Fruit fly (Drosophila melanogaster): ENCODE results near the gene CG11594.
A peak's percentile ranks its signal among the peaks of the same experiment; 100 is the strongest.

Gene CG11594

DNA sequence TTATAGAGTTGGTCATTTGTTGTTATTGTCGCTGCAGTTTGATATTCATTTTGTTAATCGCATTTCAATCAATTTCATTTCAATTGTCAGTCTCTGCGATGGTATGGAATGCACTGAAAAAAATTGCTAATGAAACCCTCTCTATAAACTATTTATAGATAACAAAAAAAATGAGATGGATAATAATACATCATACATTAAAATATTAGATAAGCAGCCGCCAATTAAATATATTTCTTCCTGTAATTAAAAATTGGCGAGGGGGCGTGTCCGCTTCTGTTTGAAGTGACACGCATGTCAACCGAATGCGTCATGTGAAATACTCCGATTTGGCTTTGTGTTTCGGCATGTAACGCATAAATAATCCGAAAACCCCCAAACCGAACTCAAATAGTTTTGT, 18.7 kb upstream of the CG11594 start:
- no peak for TF ChIP-seq CG17801 (GFP tag; optimal IDR thresholded peaks at IDR 0.05; ENCODE audit: partially characterized antibody)

DNA sequence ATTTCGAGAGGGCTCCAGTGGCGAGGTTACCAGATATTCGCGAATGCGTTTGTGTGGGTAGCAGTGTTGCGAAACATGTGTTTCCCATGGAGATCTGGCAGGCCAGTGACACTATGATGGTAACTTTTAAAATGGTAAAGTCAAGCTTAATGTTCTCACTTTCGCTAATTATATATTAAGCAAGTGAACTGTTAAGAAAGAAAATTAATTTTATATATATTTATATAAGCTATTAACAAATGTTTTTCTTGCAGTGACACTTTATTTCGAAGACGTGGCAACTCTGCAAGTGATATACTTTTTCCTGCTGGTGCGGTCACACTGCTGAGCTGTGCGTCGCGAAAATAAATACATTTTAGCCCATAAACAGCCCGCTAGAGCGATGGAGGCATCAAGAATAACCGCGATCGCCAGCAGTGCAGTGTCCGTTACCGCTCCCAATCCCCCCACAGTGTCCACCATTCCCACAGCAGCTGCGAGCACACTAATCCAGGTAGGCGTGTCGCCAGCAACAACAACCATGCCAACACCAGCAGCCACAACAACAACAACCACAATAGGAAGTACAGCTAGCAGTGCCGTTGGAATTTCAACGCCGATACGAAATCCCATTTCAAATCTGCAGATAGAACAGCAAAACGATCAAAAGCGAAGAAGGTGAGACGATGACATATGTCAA, 14.6 kb upstream of the CG11594 start, which contains the start of the genes CG11593 and Rcd5:
Gene CG11593, minus strand, starts transcription at position 236 of the 679 bp plus-strand sequence.
Gene Rcd5, plus strand, starts transcription at position 283 of the 679 bp plus-strand sequence.
- peak; percentile 23 for TF ChIP-seq CG17801 (GFP tag; optimal IDR thresholded peaks at IDR 0.05; ENCODE audit: partially characterized antibody)

DNA sequence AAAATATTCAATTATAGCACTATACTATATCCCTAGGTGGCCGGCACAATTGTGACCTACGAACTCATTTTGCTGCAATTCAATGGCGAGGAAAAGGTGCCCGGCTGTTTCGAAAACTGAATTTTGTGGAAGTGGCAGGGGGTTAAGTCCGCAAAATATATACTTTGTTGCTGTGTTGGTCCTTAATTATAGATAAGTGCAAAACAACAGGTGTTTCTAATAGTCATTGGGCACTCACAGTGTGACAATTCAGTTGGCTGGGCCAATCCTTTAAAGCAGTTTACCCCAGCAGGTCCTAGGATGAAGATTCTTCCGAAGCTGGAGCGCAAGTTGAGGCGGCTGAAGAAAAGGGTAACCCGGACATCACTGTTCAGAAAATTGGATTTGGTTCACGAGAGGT, 9.7 kb upstream of the CG11594 start, which contains the start of gene Gr64f:
Gene Gr64f, plus strand, starts transcription at position 301 of the 400 bp plus-strand sequence.
- TF ChIP-seq CG17801 (GFP tag; optimal IDR thresholded peaks at IDR 0.05; ENCODE audit: partially characterized antibody), result no peak

DNA sequence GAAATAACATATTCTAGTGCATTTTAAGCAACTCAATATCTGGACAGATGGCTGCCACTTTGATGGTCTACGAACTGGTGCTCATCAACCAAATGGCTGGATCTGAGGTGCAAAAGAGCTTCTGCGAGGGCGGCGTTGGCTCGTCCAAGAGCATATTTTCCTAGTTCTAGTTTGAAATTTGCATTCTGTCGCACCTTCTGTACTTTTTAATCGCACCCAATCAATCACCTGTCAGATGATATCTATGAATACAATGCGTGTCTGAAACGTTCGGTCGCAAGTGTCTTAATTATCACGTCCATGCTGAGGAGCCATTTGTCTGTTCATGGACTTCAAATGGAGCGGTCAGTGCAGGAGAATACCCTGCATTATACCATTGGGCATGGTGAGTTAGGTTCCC, 6.0 kb upstream of the CG11594 start, which contains the start of the genes Gr64d and Gr64e:
Gene Gr64d, plus strand, starts transcription at position 301 of the 400 bp plus-strand sequence.
Gene Gr64e, plus strand, starts transcription at position 380 of the 400 bp plus-strand sequence.
- TF ChIP-seq CG17801 (GFP tag; optimal IDR thresholded peaks at IDR 0.05; ENCODE audit: partially characterized antibody), result no peak

DNA sequence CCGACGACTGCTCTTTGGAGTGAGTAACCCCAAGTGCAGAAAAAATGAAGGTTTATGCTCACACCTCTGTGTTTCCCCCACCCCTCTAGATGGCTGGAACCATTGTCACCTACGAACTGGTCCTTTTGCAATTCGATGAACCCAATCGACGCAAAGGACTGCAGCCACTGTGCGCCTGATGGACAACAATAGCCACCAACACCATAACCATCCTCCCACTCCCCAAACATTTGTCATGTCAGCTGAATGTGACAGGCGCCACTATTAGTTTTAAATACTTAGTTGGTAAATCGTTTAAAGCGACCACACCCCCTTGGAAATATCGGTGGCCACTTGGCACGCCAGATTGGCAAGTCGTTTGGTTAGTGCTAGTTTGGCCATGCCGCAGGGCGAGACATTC, 2.5 kb upstream of the CG11594 start, which contains the start of the genes Gr64b and Gr64c:
Gene Gr64b, plus strand, starts transcription at position 301 of the 400 bp plus-strand sequence.
Gene Gr64c, plus strand, starts transcription at position 301 of the 400 bp plus-strand sequence.
- TF ChIP-seq CG17801 (GFP tag; optimal IDR thresholded peaks at IDR 0.05; ENCODE audit: partially characterized antibody), result no peak

DNA sequence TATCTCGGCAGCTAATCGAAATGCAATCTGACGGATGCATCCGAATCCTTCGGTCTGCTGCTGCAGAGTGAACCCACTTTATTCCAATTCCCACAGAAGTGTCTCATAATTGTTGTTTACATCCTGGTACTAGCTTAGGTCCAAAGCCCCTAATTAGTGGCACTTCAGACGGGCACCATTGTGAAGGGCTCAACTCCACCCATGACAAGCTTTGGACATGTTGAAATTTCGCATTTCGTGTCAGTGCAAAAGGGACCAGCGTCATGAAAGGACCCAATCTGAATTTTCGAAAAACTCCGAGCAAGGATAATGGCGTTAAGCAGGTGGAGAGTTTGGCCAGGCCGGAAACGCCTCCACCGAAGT, 676 bp upstream of the CG11594 start, which contains the start of gene Gr64a:
Gene Gr64a, plus strand, starts transcription at position 264 of the 363 bp plus-strand sequence.
- TF ChIP-seq CG17801 (GFP tag; optimal IDR thresholded peaks at IDR 0.05; ENCODE audit: partially characterized antibody), result no peak

DNA sequence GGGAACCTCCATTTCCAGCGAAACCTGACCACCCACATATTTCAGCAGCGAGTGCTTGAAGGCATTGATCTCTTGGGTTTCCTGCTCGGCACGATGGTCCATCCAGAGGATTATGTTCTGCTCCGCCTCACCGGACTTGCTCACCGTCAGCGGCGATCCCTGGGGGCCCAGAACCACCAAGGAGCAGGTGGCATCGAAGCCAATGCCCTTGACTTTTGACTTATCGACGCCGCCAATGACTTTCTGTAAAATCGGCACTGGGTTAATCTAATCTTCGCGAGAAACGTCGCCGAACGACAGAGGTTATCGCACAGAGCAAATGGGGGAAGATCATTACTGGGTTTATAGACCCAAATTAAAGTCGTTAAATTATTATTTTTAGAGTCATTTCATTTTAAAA, 1.3 kb downstream of the CG11594 start:
- TF ChIP-seq CG17801 (GFP tag; optimal IDR thresholded peaks at IDR 0.05; ENCODE audit: partially characterized antibody), result no peak

DNA sequence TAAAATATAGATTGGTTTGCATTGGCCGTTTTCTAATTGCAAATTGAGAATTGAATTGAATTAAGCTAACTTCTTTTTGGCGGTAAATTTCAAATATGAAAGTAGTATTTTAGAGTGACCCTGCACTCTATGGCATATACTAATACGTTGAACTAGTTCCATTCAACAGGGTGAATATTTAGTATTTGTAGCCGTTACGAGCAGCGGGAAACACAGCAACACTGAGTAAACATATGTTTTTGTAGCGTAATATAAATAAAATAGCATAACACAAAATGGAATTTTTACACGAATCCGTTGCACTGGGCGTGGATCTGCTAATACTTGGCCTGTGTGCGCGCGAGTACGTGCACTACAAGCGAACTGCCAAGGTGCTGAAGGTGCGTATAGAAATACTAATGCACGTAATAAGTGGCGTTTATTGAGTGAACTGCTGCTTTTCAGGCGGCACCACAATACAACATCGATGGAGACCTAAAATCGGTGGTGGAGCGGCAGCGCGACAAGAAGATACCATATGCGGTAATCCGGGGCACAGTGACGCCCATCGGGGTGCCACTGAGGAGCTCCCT, 4.5 kb downstream of the CG11594 start, which contains the start of gene Mul1:
Gene Mul1, plus strand, starts transcription at position 198 of the 572 bp plus-strand sequence.
- TF ChIP-seq CG17801 (GFP tag; optimal IDR thresholded peaks at IDR 0.05; ENCODE audit: partially characterized antibody), result peak; percentile 50

DNA sequence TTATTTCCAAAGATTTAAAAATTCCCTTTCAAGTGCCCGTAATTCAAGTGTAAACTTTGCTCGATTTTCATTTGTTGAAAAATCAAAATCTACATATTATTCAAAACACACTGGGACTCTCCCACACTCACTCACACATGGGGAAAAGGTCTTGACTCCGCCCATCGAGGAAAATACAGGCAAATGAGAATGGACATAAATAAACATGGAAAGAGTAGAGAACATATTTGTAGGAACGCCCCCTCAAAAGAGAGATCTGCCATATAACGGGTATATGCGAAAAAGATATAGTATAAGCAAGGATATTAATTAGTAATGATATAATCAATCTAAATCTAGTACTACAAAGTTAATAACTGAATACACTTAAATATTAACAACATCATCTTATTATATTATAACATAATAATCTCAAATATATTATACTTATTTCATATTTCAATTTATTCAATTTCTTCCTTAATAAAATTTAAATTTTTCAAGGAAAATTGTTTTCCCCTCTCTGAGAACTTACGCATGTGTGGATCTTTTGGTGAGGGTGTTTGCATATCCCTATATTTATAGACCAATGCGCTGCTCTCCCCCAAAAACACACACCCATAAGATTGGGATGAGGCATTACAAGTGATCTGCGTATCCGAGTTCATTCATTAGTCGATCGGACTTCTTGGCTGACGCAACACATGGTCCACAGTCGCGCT, 7.4 kb downstream of the CG11594 start, which contains the start of gene FoxL1:
Gene FoxL1, plus strand, starts transcription at position 651 of the 701 bp plus-strand sequence.
- no peak for TF ChIP-seq CG17801 (GFP tag; optimal IDR thresholded peaks at IDR 0.05; ENCODE audit: partially characterized antibody)

DNA sequence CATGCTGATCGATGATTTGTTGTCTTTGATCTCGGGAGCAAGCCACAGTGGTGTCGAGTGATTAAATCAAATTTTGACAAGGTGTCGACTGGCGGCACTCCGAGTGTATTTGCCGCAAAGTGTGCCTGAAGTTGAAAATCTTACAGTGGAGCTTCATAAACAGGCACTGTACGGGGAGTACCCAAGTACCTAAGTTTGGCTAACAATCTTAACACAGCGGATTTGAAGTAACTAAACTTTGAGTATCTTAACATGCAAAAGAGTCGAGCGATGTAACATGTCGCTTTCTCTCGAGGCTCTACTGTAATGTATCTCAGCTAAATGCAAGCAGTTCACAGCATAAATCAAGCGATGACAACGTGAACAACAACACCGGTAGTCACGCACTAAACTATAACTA, 9.1 kb downstream of the CG11594 start:
- no peak for TF ChIP-seq CG17801 (GFP tag; optimal IDR thresholded peaks at IDR 0.05; ENCODE audit: partially characterized antibody)

DNA sequence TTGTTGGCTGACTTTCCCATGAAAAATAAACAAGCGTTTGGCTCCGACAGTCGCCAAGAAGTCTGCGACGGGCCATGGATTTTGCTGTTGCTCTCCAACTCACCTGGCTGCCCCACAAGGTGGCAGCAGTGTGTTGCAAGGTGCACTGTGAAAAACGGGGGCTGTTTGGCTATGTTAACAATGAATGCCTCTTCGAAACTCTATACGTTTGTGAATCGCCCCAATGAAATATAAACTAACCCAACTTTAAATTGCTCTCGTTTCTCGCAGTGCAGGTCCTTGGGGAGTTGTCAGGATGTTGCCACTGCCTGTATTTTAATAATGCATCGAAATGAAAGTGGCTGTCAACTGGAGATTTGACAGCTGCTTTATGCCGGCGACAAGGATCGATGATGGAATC, 11.5 kb downstream of the CG11594 start:
- no peak for TF ChIP-seq CG17801 (GFP tag; optimal IDR thresholded peaks at IDR 0.05; ENCODE audit: partially characterized antibody)

DNA sequence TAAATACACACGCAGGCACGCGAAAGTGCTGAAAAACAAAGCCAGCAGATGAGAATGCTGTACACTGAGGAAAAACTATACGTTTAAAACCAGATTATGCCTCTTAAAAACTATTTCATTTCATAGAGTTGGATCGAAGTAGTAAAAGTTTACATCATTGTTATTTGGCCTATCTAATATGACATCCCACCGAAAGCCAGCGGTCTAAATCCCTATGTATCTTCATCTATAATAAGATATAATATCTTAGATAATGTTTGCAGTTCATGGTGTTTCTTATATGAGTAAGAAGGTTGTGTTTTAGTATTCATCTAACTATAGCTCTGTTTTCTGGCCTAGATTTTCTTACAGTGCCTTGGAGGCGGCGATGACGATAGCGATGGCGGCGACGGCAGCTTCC, 15.7 kb downstream of the CG11594 start:
- no peak for TF ChIP-seq CG17801 (GFP tag; optimal IDR thresholded peaks at IDR 0.05; ENCODE audit: partially characterized antibody)

DNA sequence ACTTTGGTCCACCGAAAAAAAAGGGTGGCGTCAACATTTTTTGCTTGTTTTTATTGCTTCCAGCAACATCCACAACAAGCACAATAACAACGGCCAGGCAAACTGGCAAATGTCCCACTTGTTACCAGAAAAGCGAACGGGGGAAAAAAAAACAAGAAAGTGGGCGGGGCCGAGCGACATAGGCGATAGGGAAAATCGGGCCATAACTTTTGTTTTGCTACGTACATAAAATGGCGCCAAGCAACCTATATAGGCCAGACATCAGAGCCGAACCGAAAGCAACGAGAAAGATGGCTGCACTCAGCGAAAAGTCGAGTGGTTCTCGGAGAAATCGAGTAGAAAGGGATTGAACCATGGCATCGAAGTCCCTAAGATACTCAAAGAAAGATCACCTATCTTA, 18.6 kb downstream of the CG11594 start:
- TF ChIP-seq CG17801 (GFP tag; optimal IDR thresholded peaks at IDR 0.05; ENCODE audit: partially characterized antibody), result no peak

DNA sequence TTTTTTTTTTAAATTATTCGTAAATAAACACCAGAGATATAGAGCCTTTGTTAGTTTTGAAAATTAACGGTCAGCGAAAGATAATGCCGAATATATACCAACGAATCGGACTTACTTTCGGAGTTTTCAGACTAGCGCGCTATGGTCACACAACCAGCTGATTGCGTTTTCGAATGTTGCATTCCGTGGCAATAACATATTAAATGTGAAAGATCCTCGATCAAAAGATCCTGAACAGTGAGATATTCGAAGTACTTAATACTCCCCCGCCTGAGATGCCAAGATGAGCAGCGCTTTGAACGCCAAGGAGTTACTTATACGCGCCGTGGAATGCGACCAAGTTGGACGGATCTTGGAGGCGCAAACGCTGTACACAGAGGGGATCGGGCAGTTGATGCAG, 22.5 kb downstream of the CG11594 start, which contains the start of gene CG14985:
Gene CG14985, plus strand, starts transcription at position 159 of the 400 bp plus-strand sequence.
- no peak for TF ChIP-seq CG17801 (GFP tag; optimal IDR thresholded peaks at IDR 0.05; ENCODE audit: partially characterized antibody)

DNA sequence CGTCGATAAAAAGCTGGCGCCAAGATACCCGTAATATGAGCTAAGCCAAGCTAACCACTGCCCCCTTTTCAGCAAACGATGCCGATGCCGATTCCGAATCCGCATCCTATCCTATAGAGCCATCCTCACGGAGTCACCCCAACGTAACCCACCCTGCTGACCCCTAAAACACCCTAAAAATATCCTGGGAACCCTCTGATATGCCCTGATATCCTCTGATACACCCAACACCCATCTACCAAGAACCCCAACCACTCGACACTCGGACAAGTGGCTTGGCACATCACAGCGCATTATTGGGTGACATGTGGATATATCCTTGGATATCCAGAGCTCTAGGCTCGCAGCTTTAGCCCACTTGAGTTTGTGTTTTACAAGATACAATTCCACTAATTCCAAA, 24.3 kb downstream of the CG11594 start:
- no peak for TF ChIP-seq CG17801 (GFP tag; optimal IDR thresholded peaks at IDR 0.05; ENCODE audit: partially characterized antibody)
